Fruit fly (Drosophila melanogaster) whole organism, embryonic: ENCODE data around the gene CG5986.

Source experiments
- Atf3 ChIP-seq: fragments of 200-800 bp; sonication (Bioruptor generic); optimal IDR thresholded peaks from 3 replicates; lab custom pipeline; 2016; ENCODE audit warnings: missing biosample characterization, missing genetic modification characterization
- CG11504 ChIP-seq: fragments of 200-800 bp; sonication (Bioruptor generic); optimal IDR thresholded peaks from 3 replicates; lab custom pipeline; 2019; ENCODE audit warnings: missing biosample characterization, mild to moderate bottlenecking, missing genetic modification characterization, moderate library complexity
- CG11723 ChIP-seq: fragments of 200-800 bp; sonication (Bioruptor generic); optimal IDR thresholded peaks from 2 replicates; lab custom pipeline; 2017; ENCODE audit warnings: missing biosample characterization, mild to moderate bottlenecking, missing genetic modification characterization
- CG12155 ChIP-seq: fragments of 200-800 bp; sonication (Bioruptor generic); optimal IDR thresholded peaks from 3 replicates; lab custom pipeline; 2016; ENCODE audit warnings: missing biosample characterization, missing genetic modification characterization
- CG12391 ChIP-seq: fragments of 200-800 bp; sonication (Bioruptor generic); optimal IDR thresholded peaks from 3 replicates; lab custom pipeline; 2018; ENCODE audit warnings: missing biosample characterization, mild to moderate bottlenecking, missing genetic modification characterization, moderate library complexity
- CG17186 ChIP-seq: fragments of 200-800 bp; sonication (Bioruptor generic); optimal IDR thresholded peaks from 3 replicates; lab custom pipeline; 2017; ENCODE audit warnings: missing biosample characterization, missing genetic modification reagents, missing genetic modification characterization
- CG17612 ChIP-seq: fragments of 200-800 bp; sonication (Bioruptor generic); IDR thresholded peaks from 2 replicates; pipeline ENCODE4 v1.3.6; 2022; ENCODE audit warnings: missing biosample characterization, missing genetic modification characterization
- CG1792 ChIP-seq: fragments of 200-800 bp; sonication (Bioruptor generic); optimal IDR thresholded peaks from 2 replicates; lab custom pipeline; 2016; ENCODE audit warnings: missing biosample characterization, missing genetic modification characterization
- CG2875 ChIP-seq: fragments of 200-800 bp; sonication (Bioruptor generic); optimal IDR thresholded peaks from 2 replicates; lab custom pipeline; 2017; ENCODE audit warnings: missing biosample characterization, mild to moderate bottlenecking, missing genetic modification characterization, missing genetic modification reagents
- CG30403 ChIP-seq: fragments of 200-800 bp; sonication (Bioruptor generic); optimal IDR thresholded peaks from 3 replicates; lab custom pipeline; 2016; ENCODE audit warnings: missing biosample characterization, missing genetic modification characterization
- CG3163 ChIP-seq: fragments of 200-800 bp; sonication (Bioruptor generic); optimal IDR thresholded peaks from 3 replicates; lab custom pipeline; 2016; ENCODE audit warnings: missing biosample characterization, missing genetic modification characterization
- CG33213 ChIP-seq: fragments of 200-800 bp; sonication (Bioruptor generic); optimal IDR thresholded peaks from 3 replicates; lab custom pipeline; 2016; ENCODE audit warnings: missing biosample characterization, missing genetic modification characterization
- CG3407 ChIP-seq: fragments of 200-800 bp; sonication (Bioruptor generic); optimal IDR thresholded peaks from 2 replicates; lab custom pipeline; 2018; ENCODE audit warnings: missing biosample characterization, mild to moderate bottlenecking, missing genetic modification characterization
- CG43689 ChIP-seq: fragments of 200-800 bp; sonication (Bioruptor generic); IDR thresholded peaks from 2 replicates; pipeline ENCODE4 v1.3.6; 2022; ENCODE audit warnings: missing biosample characterization, missing genetic modification characterization
- CG7745 ChIP-seq: fragments of 200-800 bp; sonication (Bioruptor generic); optimal IDR thresholded peaks from 2 replicates; lab custom pipeline; 2018; ENCODE audit warnings: missing biosample characterization, mild to moderate bottlenecking, missing genetic modification characterization, moderate library complexity
- CoRest ChIP-seq: fragments of 200-800 bp; sonication (Bioruptor generic); optimal IDR thresholded peaks from 3 replicates; lab custom pipeline; 2018; ENCODE audit warnings: missing biosample characterization, mild to moderate bottlenecking, missing genetic modification characterization, moderate library complexity
- Dip3 ChIP-seq: fragments of 200-800 bp; sonication (Bioruptor generic); optimal IDR thresholded peaks from 3 replicates; lab custom pipeline; 2016; ENCODE audit warnings: missing biosample characterization, missing genetic modification characterization
- ERR ChIP-seq: fragments of 200-800 bp; sonication (Bioruptor generic); optimal IDR thresholded peaks from 2 replicates; lab custom pipeline; 2016; ENCODE audit warnings: missing biosample characterization, missing genetic modification characterization
- Fer2 ChIP-seq: fragments of 200-800 bp; sonication (Bioruptor generic); optimal IDR thresholded peaks from 2 replicates; lab custom pipeline; 2018; ENCODE audit warnings: missing biosample characterization, mild to moderate bottlenecking, missing genetic modification characterization, moderate library complexity
- HLH3B ChIP-seq: fragments of 200-800 bp; sonication (Bioruptor generic); IDR thresholded peaks from 2 replicates; pipeline ENCODE4 v1.3.6; 2022; ENCODE audit warnings: missing biosample characterization, missing genetic modification characterization
- Hr51 ChIP-seq, 2 experiments: fragments of 200-800 bp; sonication (Bioruptor generic); optimal IDR thresholded peaks; 2 replicates in 1 of 2; 3 replicates in 1 of 2; lab custom pipeline; 2016 to 2018; ENCODE audit warnings: missing biosample characterization in 2 of 2, missing genetic modification characterization in 2 of 2, mild to moderate bottlenecking in 1 of 2, moderate library complexity in 1 of 2
- Hsf ChIP-seq: fragments of 200-800 bp; sonication (Bioruptor generic); optimal IDR thresholded peaks from 3 replicates; lab custom pipeline; 2016; ENCODE audit warnings: missing biosample characterization, missing genetic modification characterization
- Lhr ChIP-seq: fragments of 200-800 bp; sonication (Bioruptor generic); optimal IDR thresholded peaks from 3 replicates; lab custom pipeline; 2017; ENCODE audit warnings: mild to moderate bottlenecking, missing biosample characterization, missing genetic modification reagents, missing genetic modification characterization
- Med ChIP-seq: fragments of 200-800 bp; sonication (Bioruptor generic); peaks from one replicate; lab custom pipeline; 2016; ENCODE audit warnings: missing biosample characterization, missing genetic modification characterization, mild to moderate bottlenecking, inconsistent platforms, moderate library complexity
- Sin3A ChIP-seq: fragments of >200 bp; optimal IDR thresholded peaks from 2 replicates; lab custom pipeline; 2018
- Sry-β ChIP-seq: fragments of 200-800 bp; sonication (Bioruptor generic); optimal IDR thresholded peaks from 2 replicates; lab custom pipeline; 2018; ENCODE audit warnings: missing biosample characterization, mild to moderate bottlenecking, missing genetic modification characterization, moderate library complexity
- Trl ChIP-seq, 3 experiments: fragments of >200 bp in 2 of 3; fragments of 200-800 bp in 1 of 3; sonication (Bioruptor generic) in 1 of 3; optimal IDR thresholded peaks; 2 replicates in 1 of 3; 3 replicates in 2 of 3; lab custom pipeline; 2016 to 2017; ENCODE audit warnings: missing biosample characterization in 1 of 3, missing genetic modification characterization in 1 of 3
- amos ChIP-seq: fragments of 200-800 bp; sonication (Bioruptor generic); IDR thresholded peaks from 2 replicates; pipeline ENCODE4 v1.3.6; 2022; ENCODE audit warnings: missing biosample characterization, missing genetic modification characterization; ENCODE audit not compliant: partially characterized antibody
- crol ChIP-seq: fragments of 200-800 bp; sonication (Bioruptor generic); IDR thresholded peaks from 2 replicates; pipeline ENCODE4 v1.3.6; 2022; ENCODE audit warnings: missing biosample characterization, missing genetic modification characterization
- ems ChIP-seq: fragments of 200-800 bp; sonication (Bioruptor generic); optimal IDR thresholded peaks from 3 replicates; lab custom pipeline; 2016; ENCODE audit warnings: missing biosample characterization, missing genetic modification characterization
- esg ChIP-seq: fragments of 200-800 bp; sonication (Bioruptor generic); conservative IDR thresholded peaks from 2 replicates; pipeline ENCODE4 v1.3.6; 2022; ENCODE audit warnings: missing biosample characterization, missing genetic modification characterization
- exex ChIP-seq: fragments of 200-800 bp; sonication (Bioruptor generic); optimal IDR thresholded peaks from 4 replicates; lab custom pipeline; 2018; ENCODE audit warnings: missing biosample characterization, mild to moderate bottlenecking, missing genetic modification characterization, moderate library complexity
- eyg ChIP-seq: fragments of 200-800 bp; sonication (Bioruptor generic); optimal IDR thresholded peaks from 3 replicates; lab custom pipeline; 2016; ENCODE audit warnings: missing biosample characterization, missing genetic modification characterization
- hkb ChIP-seq, 2 experiments: fragments of 200-800 bp in 1 of 2; fragments of >200 bp in 1 of 2; sonication (Bioruptor generic) in 1 of 2; IDR thresholded peaks in 1 of 2; optimal IDR thresholded peaks in 1 of 2; 2 replicates each; pipeline versions ENCODE4 v1.3.6 to Lab custom; 2017 to 2022; ENCODE audit warnings: missing biosample characterization in 1 of 2, missing genetic modification characterization in 1 of 2
- lilli ChIP-seq: fragments of 200-800 bp; sonication (Bioruptor generic); optimal IDR thresholded peaks from 3 replicates; lab custom pipeline; 2016; ENCODE audit warnings: missing biosample characterization, missing genetic modification characterization
- onecut ChIP-seq: fragments of 200-800 bp; sonication (Bioruptor generic); IDR thresholded peaks from 2 replicates; pipeline ENCODE4 v1.3.6; 2022; ENCODE audit warnings: missing biosample characterization, missing genetic modification characterization
- prd ChIP-seq, 3 experiments: fragments of >200 bp in 2 of 3; fragments of 200-800 bp in 1 of 3; sonication (Bioruptor generic) in 1 of 3; optimal IDR thresholded peaks in 2 of 3; IDR thresholded peaks in 1 of 3; 2 replicates in 2 of 3; 3 replicates in 1 of 3; pipeline versions ENCODE4 v1.3.6 to Lab custom; 2017 to 2022; ENCODE audit warnings: missing biosample characterization in 1 of 3, missing genetic modification characterization in 1 of 3
- rib ChIP-seq: fragments of 200-800 bp; sonication (Bioruptor generic); IDR thresholded peaks from 2 replicates; pipeline ENCODE4 v1.3.6; 2022; ENCODE audit warnings: missing biosample characterization, missing genetic modification characterization
- sd ChIP-seq: fragments of 200-800 bp; sonication (Bioruptor generic); optimal IDR thresholded peaks from 3 replicates; lab custom pipeline; 2018; ENCODE audit warnings: missing biosample characterization, mild to moderate bottlenecking, missing genetic modification characterization, moderate library complexity
- stc ChIP-seq: fragments of 200-800 bp; sonication (Bioruptor generic); IDR thresholded peaks from 2 replicates; pipeline ENCODE4 v1.3.6; 2022; ENCODE audit warnings: missing biosample characterization, missing genetic modification characterization
- sug ChIP-seq: fragments of 200-800 bp; optimal IDR thresholded peaks from 2 replicates; lab custom pipeline; 2019; ENCODE audit warnings: missing biosample characterization, mild to moderate bottlenecking, missing genetic modification characterization, moderate library complexity
- usp ChIP-seq: fragments of >200 bp; optimal IDR thresholded peaks from 2 replicates; lab custom pipeline; 2017; ENCODE audit warnings: missing biosample characterization, missing genetic modification characterization
- vnd ChIP-seq: fragments of 200-800 bp; sonication (Bioruptor generic); IDR thresholded peaks from 3 replicates; pipeline ENCODE4 v1.3.6; 2022; ENCODE audit warnings: missing biosample characterization, missing genetic modification characterization; ENCODE audit not compliant: partially characterized antibody
- yki ChIP-seq: fragments of >200 bp; optimal IDR thresholded peaks from 3 replicates; lab custom pipeline; 2018
- z ChIP-seq: fragments of 200-800 bp; sonication (Bioruptor generic); IDR thresholded peaks from 3 replicates; pipeline ENCODE4 v1.3.6; 2022; ENCODE audit warnings: missing biosample characterization, missing genetic modification characterization
- zfh2 ChIP-seq: fragments of 200-800 bp; sonication (Bioruptor generic); optimal IDR thresholded peaks from 2 replicates; lab custom pipeline; 2016; ENCODE audit warnings: missing biosample characterization, missing genetic modification characterization

CG5986 gene

dm6 chr3R:24031019-24031824 lies 16.4 kb upstream of the CG5986 start (continued):
- TF ChIP-seq prd (optimal IDR thresholded peaks at IDR 0.05; lab: Kevin White, UChicago): no peak
- no peak for TF ChIP-seq prd (GFP tag; IDR thresholded peaks at IDR 0.05; lab: Robert Waterston, UW)
- peak; percentile 43 for TF ChIP-seq onecut
- TF ChIP-seq z (GFP tag; lab: Robert Waterston, UW): no peak
- no peak for TF ChIP-seq CG3407 (GFP tag; lab: Kevin White, UChicago)
- TF ChIP-seq usp (GFP tag; lab: Kevin White, UChicago): no peak
- no peak for TF ChIP-seq ERR (GFP tag; lab: Kevin White, UChicago)
- no peak for TF ChIP-seq ems (GFP tag; lab: Kevin White, UChicago)
- TF ChIP-seq Trl (optimal IDR thresholded peaks at IDR 0.05; lab: Kevin White, UChicago): peak; percentile 77 to 92
- peak; percentile 12 for TF ChIP-seq Trl (GFP tag; optimal IDR thresholded peaks at IDR 0.05; lab: Kevin White, UChicago)
- TF ChIP-seq Hsf (GFP tag; lab: Kevin White, UChicago): no peak
- TF ChIP-seq exex (tag; lab: Kevin White, UChicago): no peak
- TF ChIP-seq vnd (GFP tag; lab: Robert Waterston, UW): no peak
- TF ChIP-seq, all 482 proteins: peak for 89

- peak; percentile 41 for TF ChIP-seq CoRest (tag; lab: Kevin White, UChicago)
- TF ChIP-seq Sry-β (GFP tag; lab: Kevin White, UChicago): no peak
- peak; percentile 15 for TF ChIP-seq lilli (GFP tag; lab: Kevin White, UChicago)
- TF ChIP-seq Sin3A (lab: Kevin White, UChicago): peak; percentile 81
- TF ChIP-seq Hsf (GFP tag; lab: Kevin White, UChicago): peak; percentile 4
- no peak for TF ChIP-seq HLH3B
- TF ChIP-seq crol: no peak
- TF ChIP-seq CG43689: no peak
- TF ChIP-seq zfh2: no peak
- TF ChIP-seq Hr51 (GFP tag; optimal IDR thresholded peaks at IDR 0.05; lab: Kevin White, UChicago): no peak
- TF ChIP-seq Atf3: no peak
- TF ChIP-seq CG2875: no peak
- no peak for TF ChIP-seq CG12155
- no peak for TF ChIP-seq stc (GFP tag; lab: Robert Waterston, UW)
- TF ChIP-seq sd (tag; lab: Kevin White, UChicago): peak; percentile 34
- peak; percentile 50 for TF ChIP-seq CG12391
- no peak for TF ChIP-seq rib
- TF ChIP-seq CG30403 (GFP tag; lab: Kevin White, UChicago): peak; percentile 10
- peak; percentile 6 for TF ChIP-seq CG1792 (GFP tag; lab: Kevin White, UChicago)
- no peak for TF ChIP-seq CG3163 (GFP tag; lab: Kevin White, UChicago)
- TF ChIP-seq CG11504: peak; percentile 94
- TF ChIP-seq CG17186 (GFP tag; lab: Kevin White, UChicago): peak; percentile 38
- peak; percentile 22 for TF ChIP-seq sug (tag; lab: Kevin White, UChicago)
- peak; percentile 32 for TF ChIP-seq hkb (optimal IDR thresholded peaks at IDR 0.05; lab: Kevin White, UChicago)
- TF ChIP-seq hkb (GFP tag; IDR thresholded peaks at IDR 0.05; lab: Robert Waterston, UW): no peak
- peak; percentile 35 for TF ChIP-seq amos
- no peak for TF ChIP-seq CG11723 (GFP tag; lab: Kevin White, UChicago)
- TF ChIP-seq Lhr (GFP tag; lab: Kevin White, UChicago): peak; percentile 87
- peak; percentile 42 for TF ChIP-seq CG33213 (GFP tag; lab: Kevin White, UChicago)
- TF ChIP-seq Med (GFP tag; lab: Kevin White, UChicago): peak; percentile 81
- no peak for TF ChIP-seq eyg
- TF ChIP-seq CG7745: no peak
- no peak for TF ChIP-seq CG17612
- no peak for TF ChIP-seq esg (GFP tag; lab: Robert Waterston, UW)
- TF ChIP-seq Fer2 (tag; lab: Kevin White, UChicago): no peak
- no peak for TF ChIP-seq yki
- peak; percentile 34 for TF ChIP-seq Dip3 (GFP tag; lab: Kevin White, UChicago)
Observed at dm6 chr3R:24031825-24032523, 15.6 kb upstream of the CG5986 start, which contains the start of the genes KrT95D and Mettl3. Gene KrT95D (minus strand): TSS chr3R:24031827. Gene Mettl3 (plus strand): TSS chr3R:24032157.
